Worm (Caenorhabditis elegans) whole organism, L4/young adult: Measurements from ENCODE around the gene F32D8.12.

ENCODE experiments used
- W03F9.2 ChIP-seq: fragments of 150-350 bp; optimal IDR thresholded peaks from 2 replicates; lab custom pipeline; 2014; ENCODE audit warnings: missing biosample characterization, missing genetic modification characterization
- him-1 ChIP-seq: sonication (generic microtip); optimal IDR thresholded peaks from 2 replicates; lab custom pipeline; 2016; ENCODE audit warnings: missing genotype, missing genetic modification reagents, missing genetic modification characterization, missing compliant biosample characterization

DNA sequence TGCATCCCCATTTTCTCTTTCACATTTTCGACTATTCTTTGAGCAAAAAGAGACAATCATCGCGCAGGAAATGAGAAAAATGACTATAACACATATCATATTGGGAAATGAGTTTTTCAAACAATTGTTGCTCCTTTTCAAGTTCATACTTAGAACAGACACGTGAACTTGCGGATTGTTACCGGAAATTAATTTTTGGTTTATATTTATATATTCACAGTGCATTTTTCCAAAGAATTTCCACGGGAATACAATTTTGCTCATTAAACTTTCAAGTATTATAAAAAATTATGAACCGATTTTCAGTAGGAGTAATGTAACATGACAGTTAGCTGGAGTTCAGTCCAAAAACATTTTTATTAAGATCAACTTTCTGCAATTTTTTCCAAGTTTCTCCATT lies 32.4 kb upstream of the F32D8.12 start, which contains the start of gene F58B4.7:
- TF ChIP-seq W03F9.2 (tag; lab: Kevin White, UChicago) = no peak
- TF ChIP-seq him-1 (tag; lab: Kevin White, UChicago) = no peak
